Fruit fly (Drosophila melanogaster) whole organism: ENCODE data around the gene Acat2.

Experiments used
- CG8478 ChIP-seq: fragments of >200 bp; optimal IDR thresholded peaks from 2 replicates; lab custom pipeline; 2018; ENCODE audit warnings: inconsistent platforms
- Dll ChIP-seq: fragments of >200 bp; optimal IDR thresholded peaks from 2 replicates; lab custom pipeline; 2017
- EcR ChIP-seq, 2 experiments: fragments of >200 bp; optimal IDR thresholded peaks; 2 replicates each; lab custom pipeline; 2017; ENCODE audit warnings: missing biosample characterization in 2 of 2, missing genetic modification characterization in 2 of 2, missing genetic modification reagents in 2 of 2
- pan ChIP-seq: fragments of >200 bp; optimal IDR thresholded peaks from 2 replicates; lab custom pipeline; 2017
- psq ChIP-seq: fragments of >200 bp; optimal IDR thresholded peaks from 2 replicates; lab custom pipeline; 2017
- usp ChIP-seq: fragments of >200 bp; optimal IDR thresholded peaks from 2 replicates; lab custom pipeline; 2017; ENCODE audit warnings: missing biosample characterization, missing genetic modification characterization, mixed read lengths

Acat2 gene

DNA sequence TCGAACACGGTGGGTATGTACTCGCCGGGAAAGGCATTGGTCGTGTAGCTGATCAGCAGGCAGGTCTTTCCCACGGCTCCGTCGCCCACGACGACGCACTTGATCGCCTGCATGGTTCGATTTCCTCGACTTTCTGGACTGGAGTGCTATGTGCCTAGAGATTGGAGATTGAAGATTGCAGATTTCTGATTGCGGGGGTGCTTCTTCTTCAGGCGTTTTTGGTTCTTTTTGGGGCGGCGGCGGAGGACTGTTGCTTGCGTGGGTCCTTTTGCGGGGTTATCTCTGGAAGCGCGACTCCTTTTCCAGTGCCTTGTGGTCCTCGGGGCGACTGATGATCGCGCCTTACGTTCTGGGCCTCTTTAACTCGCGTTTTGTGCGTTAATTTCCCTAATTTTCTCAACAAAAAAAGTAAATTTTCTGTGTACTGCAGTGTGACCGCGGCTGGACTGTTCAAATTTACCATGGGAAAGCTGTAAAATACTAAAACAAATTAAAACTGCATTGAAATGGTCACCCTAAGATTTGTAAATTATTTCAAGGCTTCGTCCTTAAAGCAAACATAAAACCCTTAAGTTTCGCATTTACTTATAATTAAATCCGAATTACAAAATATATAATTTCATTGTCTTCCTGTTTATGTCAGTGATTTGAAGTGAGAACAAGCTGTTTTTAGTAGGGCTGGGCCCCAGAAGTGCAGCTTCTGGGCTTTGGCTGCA is at the start of gene Acat2, which contains the start of gene Rac1:
Gene Acat2, plus strand, starts transcription at position 711 of the 716 bp plus-strand sequence.
Gene Rac1, minus strand, starts transcription at position 450 of the 716 bp plus-strand sequence.
- TF ChIP-seq CG8478 (lab: Kevin White, UChicago) (no peak), pan (lab: Kevin White, UChicago) (no peak)

DNA sequence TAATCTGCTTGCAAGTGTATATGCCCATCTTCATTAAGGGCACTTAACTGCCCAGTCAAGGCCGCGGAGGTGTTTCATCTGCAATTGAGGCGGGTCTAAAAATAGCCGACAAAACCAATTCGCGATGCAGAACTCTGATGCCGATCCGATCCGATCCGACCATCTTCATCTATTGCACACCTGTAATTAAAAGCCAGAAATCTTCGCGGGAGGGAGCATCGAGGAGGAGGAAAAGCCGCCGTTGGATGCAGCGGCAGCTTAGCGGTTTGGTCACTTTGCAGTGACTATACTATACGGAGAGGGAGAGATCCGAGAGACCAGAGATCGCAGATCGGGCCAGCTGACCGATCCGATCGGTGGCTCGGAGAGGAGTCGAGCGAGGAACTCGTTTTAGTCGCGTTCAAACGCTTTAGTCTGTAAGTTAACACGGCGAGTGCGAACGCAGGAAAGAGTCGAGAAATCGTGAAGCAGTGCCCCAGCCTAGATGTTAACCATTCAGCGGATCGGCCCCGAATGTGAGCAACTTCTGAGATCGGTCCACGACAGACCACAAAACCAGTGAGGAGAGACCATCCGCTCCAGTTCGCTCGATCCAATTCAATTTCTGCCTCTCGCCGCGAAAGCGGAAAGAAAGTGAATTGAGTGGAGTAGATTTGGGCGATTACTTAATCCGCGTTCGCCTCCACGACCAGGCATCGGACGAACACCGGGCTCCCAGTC is 46.5 kb upstream of the Acat2 start, which contains the start of gene tfc:
Gene tfc, plus strand, starts transcription at position 389 of the 720 bp plus-strand sequence.
- TF ChIP-seq Dll (lab: Kevin White, UChicago), result no peak
- TF ChIP-seq usp (GFP tag; lab: Kevin White, UChicago), result no peak
- TF ChIP-seq pan (lab: Kevin White, UChicago), result no peak
- no peak for TF ChIP-seq psq (lab: Kevin White, UChicago)
- no peak for TF ChIP-seq EcR (GFP tag; optimal IDR thresholded peaks at IDR 0.05; lab: Kevin White, UChicago)
- TF ChIP-seq CG8478 (lab: Kevin White, UChicago), result no peak

DNA sequence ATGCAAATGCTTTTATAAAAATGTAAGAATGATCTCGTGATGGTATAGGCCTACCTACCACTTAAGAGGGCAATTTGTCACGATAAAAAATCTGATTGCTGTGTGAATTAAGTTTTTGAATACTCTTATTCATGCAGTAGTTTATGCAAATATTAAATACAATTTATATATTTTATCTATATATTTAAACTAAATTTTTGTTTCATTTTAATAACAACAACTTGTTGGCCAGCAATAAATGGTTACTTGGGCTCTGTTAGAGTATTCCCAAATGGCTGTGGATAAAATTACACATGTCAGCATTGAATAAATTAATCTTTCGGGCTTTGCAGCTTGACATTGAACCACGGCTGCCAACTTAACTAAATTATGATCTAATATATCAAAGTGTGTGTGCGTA is 44.2 kb upstream of the Acat2 start:
- no peak for TF ChIP-seq Dll (lab: Kevin White, UChicago)
- no peak for TF ChIP-seq psq (lab: Kevin White, UChicago)
- no peak for TF ChIP-seq CG8478 (lab: Kevin White, UChicago)
- no peak for TF ChIP-seq EcR (GFP tag; optimal IDR thresholded peaks at IDR 0.05; lab: Kevin White, UChicago)
- no peak for TF ChIP-seq pan (lab: Kevin White, UChicago)
- TF ChIP-seq usp (GFP tag; lab: Kevin White, UChicago), result no peak

DNA sequence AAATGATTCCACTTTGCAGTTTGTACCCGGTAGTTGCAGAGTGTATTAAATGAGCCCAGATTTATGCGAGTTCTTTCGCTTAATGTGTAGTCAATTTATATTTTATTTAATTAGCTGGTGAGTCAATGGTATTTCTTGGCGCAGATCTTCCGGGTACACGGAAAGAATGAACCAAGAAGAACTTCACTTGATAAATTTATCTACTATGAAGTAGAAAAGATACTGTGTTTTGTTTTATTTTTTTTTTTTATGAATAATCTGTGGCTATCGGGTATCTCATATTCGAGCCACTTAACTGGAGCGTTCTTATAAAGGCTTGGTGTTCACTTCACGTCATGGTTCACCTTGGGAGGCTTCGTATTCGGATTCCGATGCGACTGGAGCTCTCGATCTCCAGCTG is 37.7 kb upstream of the Acat2 start:
- TF ChIP-seq psq (lab: Kevin White, UChicago) (no peak), pan (lab: Kevin White, UChicago) (peak; percentile 57)

DNA sequence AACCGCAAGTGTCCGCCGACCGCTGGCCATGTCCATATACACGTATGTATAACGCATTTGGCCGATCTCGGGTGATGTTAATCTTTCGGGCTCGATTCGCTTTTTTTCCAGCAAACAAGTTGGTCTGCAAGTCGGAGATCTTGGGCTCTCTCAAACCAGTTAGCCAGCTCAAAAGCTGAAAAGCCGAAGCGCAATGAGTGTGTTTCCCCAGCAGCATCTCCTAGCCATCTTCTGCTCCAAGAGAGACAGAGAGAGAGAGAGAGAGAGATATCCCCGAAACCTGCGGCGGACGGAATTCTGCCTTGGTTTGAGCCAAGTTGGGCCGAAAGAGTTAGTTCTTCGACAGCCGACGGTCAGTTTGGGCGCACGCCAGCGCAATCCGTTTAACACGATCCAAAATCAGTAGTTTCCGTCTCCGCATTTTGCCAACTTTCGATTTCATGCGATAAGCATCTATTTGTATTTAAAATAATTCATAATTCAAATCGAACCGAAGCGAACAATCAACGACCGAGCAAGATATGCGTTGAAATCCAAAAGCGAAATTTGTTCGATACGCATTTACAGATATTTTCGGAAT is 37.2 kb upstream of the Acat2 start:
- no peak for TF ChIP-seq EcR (GFP tag; optimal IDR thresholded peaks at IDR 0.05; lab: Kevin White, UChicago)
- TF ChIP-seq Dll (lab: Kevin White, UChicago), result no peak
- no peak for TF ChIP-seq usp (GFP tag; lab: Kevin White, UChicago)
- no peak for TF ChIP-seq CG8478 (lab: Kevin White, UChicago)
- TF ChIP-seq pan (lab: Kevin White, UChicago), result no peak
- no peak for TF ChIP-seq psq (lab: Kevin White, UChicago)

DNA sequence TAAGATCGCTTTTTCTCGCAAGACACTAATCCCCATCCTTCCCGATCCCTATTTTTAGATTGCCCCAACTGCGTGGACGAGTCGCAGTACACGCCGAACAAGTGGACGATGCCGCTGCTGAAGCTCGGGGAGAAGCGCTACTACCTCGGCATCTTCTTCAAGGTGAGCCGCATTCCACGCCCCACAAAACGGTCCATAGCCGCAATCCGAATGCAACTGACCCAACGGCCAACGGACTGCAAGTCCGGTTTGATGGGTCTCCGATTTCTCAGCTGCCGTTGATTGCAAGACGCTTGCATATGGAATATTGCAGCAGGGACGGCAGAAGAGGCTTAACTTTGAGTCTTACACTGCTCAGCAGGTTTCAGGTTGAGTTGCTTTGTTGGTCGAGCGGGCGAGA is 33.7 kb upstream of the Acat2 start:
- TF ChIP-seq psq (lab: Kevin White, UChicago) (no peak), pan (lab: Kevin White, UChicago) (no peak), usp (GFP tag; lab: Kevin White, UChicago) (no peak), CG8478 (lab: Kevin White, UChicago) (no peak), EcR (GFP tag; optimal IDR thresholded peaks at IDR 0.05; lab: Kevin White, UChicago) (no peak), Dll (lab: Kevin White, UChicago) (no peak)

DNA sequence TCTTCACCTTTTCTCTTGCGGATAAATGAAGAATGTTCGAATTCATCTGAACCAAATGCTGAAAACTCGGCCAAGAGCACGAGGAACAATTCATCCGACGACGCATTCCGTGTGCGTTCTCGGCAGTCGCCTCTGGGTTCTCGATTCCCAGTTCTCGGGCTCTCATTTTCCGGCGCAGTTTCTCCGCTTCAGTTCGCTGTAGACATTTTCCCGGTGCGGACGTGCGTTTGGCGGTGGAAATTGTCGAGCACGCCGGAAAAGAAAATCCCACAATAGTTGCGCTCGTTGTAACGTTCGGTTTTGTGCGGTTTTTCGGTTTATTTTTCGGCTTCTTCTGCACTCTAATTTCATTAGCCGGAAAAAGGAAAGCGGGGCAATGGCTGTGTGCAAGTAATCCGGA is 27.0 kb upstream of the Acat2 start, which contains the start of gene CG32333:
Gene CG32333, plus strand, starts transcription at position 190 of the 400 bp plus-strand sequence.
- no peak for TF ChIP-seq CG8478 (lab: Kevin White, UChicago)
- TF ChIP-seq pan (lab: Kevin White, UChicago), result no peak
- no peak for TF ChIP-seq Dll (lab: Kevin White, UChicago)
- no peak for TF ChIP-seq psq (lab: Kevin White, UChicago)
- no peak for TF ChIP-seq usp (GFP tag; lab: Kevin White, UChicago)
- no peak for TF ChIP-seq EcR (GFP tag; optimal IDR thresholded peaks at IDR 0.05; lab: Kevin White, UChicago)

DNA sequence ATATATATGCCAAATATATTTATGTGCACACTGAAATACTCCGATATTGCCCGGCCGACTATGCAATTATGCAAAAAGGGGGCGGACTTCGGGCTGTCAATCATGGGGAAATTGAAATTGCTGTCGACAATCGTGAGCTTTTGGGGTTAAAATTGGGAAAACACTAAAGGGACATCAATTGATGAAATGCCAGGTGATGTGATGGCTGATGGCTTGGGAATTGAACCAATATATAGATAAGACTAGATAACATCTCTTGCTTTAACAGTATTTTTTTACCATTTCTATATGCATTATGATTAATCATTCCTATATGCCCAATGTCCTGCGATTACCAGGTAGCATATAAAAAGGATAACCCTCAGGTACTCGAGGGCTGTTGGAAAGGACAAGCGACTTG is 24.8 kb upstream of the Acat2 start:
- TF ChIP-seq usp (GFP tag; lab: Kevin White, UChicago), result no peak
- TF ChIP-seq pan (lab: Kevin White, UChicago), result no peak
- TF ChIP-seq psq (lab: Kevin White, UChicago), result no peak
- no peak for TF ChIP-seq EcR (GFP tag; optimal IDR thresholded peaks at IDR 0.05; lab: Kevin White, UChicago)
- TF ChIP-seq Dll (lab: Kevin White, UChicago), result no peak

DNA sequence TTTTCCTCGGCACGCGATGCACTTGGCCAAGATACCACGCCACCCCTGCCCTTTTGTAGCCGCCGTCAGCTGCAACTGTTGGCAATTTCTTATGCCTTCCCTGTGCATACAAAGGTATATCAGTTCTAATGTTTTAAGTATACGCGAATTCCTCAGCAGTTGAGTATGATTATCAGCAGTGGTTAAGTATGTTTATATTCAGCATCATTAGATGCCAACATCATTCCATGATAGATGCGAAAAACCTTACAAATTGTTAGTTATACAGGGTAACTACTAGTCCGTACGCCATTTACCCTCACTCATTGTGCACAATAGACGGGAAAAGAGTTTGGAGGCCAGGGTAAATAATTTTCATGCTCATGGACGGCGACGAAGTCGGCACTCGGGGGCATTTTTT is 23.1 kb upstream of the Acat2 start:
- no peak for TF ChIP-seq EcR (GFP tag; optimal IDR thresholded peaks at IDR 0.05; lab: Kevin White, UChicago)
- TF ChIP-seq Dll (lab: Kevin White, UChicago), result no peak
- TF ChIP-seq usp (GFP tag; lab: Kevin White, UChicago), result no peak
- TF ChIP-seq pan (lab: Kevin White, UChicago), result no peak
- no peak for TF ChIP-seq CG8478 (lab: Kevin White, UChicago)
- TF ChIP-seq psq (lab: Kevin White, UChicago), result no peak

DNA sequence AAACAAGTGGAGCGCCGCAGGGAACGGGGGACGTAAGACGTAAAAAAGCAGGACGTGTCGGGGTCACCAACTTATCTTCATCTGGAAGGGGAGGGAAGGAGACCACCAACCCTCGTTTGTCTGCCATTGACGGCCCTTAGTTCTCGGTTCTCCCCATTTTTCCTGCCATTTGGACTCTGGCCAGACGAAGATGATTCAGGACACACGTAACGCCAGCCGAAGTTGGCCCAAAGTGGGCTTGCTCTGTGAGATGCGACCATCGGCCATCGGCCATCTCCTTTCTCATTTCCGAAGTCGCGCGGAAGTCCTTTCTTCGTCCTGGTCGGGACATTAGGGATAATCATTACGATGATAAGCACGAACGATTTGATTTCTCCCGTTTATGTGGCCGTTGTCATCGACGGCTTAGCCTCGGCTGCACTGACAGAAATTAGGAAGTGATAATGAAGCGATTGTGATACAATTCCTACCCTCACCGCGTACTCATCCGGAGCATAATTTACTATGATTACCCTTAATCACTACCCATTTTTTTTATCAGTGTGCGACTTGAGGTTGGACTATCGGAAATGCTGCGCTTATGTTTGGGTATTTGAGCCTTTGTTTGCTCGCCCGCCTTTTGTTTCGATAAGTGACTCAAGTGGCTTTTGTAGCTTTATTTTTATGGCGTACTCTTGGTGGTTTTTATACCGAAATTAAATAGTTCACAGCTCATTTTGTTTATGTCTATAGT is 21.7 kb upstream of the Acat2 start:
- TF ChIP-seq usp (GFP tag; lab: Kevin White, UChicago) (no peak), psq (lab: Kevin White, UChicago) (no peak), CG8478 (lab: Kevin White, UChicago) (no peak), EcR (GFP tag; optimal IDR thresholded peaks at IDR 0.05; lab: Kevin White, UChicago) (no peak), pan (lab: Kevin White, UChicago) (no peak), Dll (lab: Kevin White, UChicago) (no peak)
